Worm (Caenorhabditis elegans): ENCODE measurements around the gene fbxa-104.

DNA sequence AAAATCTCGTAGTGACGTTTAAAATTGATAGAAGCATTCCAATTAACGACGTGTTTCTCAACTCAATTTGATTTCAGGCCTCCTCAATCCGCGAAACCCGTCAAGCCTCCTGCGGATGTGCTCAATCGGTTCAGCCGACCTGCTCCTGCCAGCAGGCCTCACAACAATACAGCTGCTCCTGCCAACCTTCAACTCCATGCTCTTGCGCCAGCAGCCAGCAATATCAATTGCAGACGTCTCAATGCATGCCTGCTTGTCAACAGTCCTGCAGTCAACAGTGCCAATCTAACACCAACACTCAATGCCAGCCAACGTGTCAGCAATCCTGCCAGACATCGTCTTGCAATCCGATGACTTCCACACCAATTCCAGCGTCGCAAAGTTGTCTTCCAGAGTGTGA lies 42.5 kb upstream of the fbxa-104 start:
- TF ChIP-seq ceh-58 (GFP tag; IDR thresholded peaks at IDR 0.05), result no peak
- no peak for TF ChIP-seq nhr-90 (tag; optimal IDR thresholded peaks at IDR 0.05)
- TF ChIP-seq hlh-12 (tag; optimal IDR thresholded peaks at IDR 0.05), result no peak
- no peak for TF ChIP-seq bed-2 (GFP tag; IDR thresholded peaks at IDR 0.05)
- no peak for TF ChIP-seq ZK185.1 (tag; optimal IDR thresholded peaks at IDR 0.05; ENCODE audit: poor library complexity, severe bottlenecking)
- no peak for TF ChIP-seq snpc-4 (GFP tag; optimal IDR thresholded peaks at IDR 0.05)
- no peak for TF ChIP-seq snpc-4 (tag; optimal IDR thresholded peaks at IDR 0.05)
- TF ChIP-seq tbx-9 (tag; optimal IDR thresholded peaks at IDR 0.05; ENCODE audit: borderline replicate concordance), result no peak
- no peak for TF ChIP-seq lsy-27 (tag; optimal IDR thresholded peaks at IDR 0.05; ENCODE audit: borderline replicate concordance, insufficient read depth)
- TF ChIP-seq snpc-1.1 (tag; optimal IDR thresholded peaks at IDR 0.05; ENCODE audit: insufficient read depth), result no peak

Measured in whole organism, young adult.